Worm (Caenorhabditis elegans) whole organism, young adult: ENCODE data around the gene F26G1.5.

Experiments
- ama-1 ChIP-seq, 3 experiments: fragments of 150-350 bp in 1 of 3; sonication (generic microtip) in 2 of 3; optimal IDR thresholded peaks; 2 replicates each; lab custom pipeline; 2014 to 2018; ENCODE audit warnings: missing biosample characterization in 2 of 3, missing genetic modification characterization in 2 of 3, missing genetic modification reagents in 2 of 3
- unc-62 ChIP-seq: fragments of 150-350 bp; optimal IDR thresholded peaks from 2 replicates; lab custom pipeline; 2014; ENCODE audit warnings: missing biosample characterization, missing genetic modification reagents, missing genetic modification characterization

DNA sequence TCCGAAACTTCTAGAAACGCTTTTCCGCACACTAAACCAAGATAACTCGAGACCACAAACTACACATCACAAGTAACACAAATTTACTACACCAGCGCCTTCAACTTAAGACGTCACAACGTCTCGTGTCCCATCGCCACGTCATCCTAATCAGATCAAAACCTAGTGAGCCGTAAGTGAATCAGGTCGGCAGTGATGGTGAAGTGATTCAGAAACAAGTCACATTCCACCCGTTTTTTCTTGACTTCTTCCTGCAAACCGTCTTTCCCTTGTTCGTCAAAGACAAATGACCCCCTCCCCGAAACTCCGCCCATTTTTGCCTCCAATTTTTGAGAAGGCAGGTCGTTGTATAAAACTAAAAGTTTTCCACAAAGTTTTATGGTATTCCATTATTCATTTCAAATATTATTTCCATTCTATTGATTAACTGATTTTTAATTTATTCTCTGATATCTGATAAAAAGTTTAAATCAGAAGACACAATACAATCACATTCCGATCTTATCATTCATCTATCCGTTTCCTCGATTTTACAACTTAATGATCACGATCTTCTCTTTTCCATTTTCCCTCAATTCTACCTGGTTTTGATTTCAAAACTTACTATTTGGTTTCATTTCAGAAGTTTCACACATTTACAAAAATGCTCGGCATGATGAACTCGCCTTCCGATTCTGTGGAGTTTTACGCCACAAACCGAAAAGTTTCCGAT is 8.5 kb downstream of the F26G1.5 start, which contains the start of gene F26G1.2:
- TF ChIP-seq unc-62 (GFP tag; lab: Kevin White, UChicago) (no peak), ama-1 (optimal IDR thresholded peaks at IDR 0.05; lab: Kevin White, UChicago) (no peak), ama-1 (GFP tag; optimal IDR thresholded peaks at IDR 0.05; lab: Kevin White, UChicago) (no peak)
